Worm (Caenorhabditis elegans) whole organism, mixed stage, embryonic: ENCODE results near the gene Y53G8B.2.

ENCODE experiments used
- M03D4.4 ChIP-seq: sonication (generic microtip); optimal IDR thresholded peaks from 2 replicates; lab custom pipeline; 2017; ENCODE audit warnings: mild to moderate bottlenecking, missing genetic modification characterization, missing compliant biosample characterization
- blmp-1 ChIP-seq: fragments of 150-350 bp; optimal IDR thresholded peaks from 2 replicates; lab custom pipeline; 2014; ENCODE audit warnings: missing biosample characterization, missing genetic modification characterization
- ceh-39 ChIP-seq: fragments of 150-350 bp; optimal IDR thresholded peaks from 2 replicates; lab custom pipeline; 2014; ENCODE audit warnings: missing biosample characterization, missing genetic modification characterization
- ceh-43 ChIP-seq: fragments of 200-800 bp; sonication (Bioruptor generic); optimal IDR thresholded peaks from 2 replicates; lab custom pipeline; 2018; ENCODE audit warnings: mild to moderate bottlenecking, missing genetic modification characterization, moderate library complexity, missing compliant biosample characterization
- ceh-83 ChIP-seq: fragments of 200-800 bp; sonication (Bioruptor generic); optimal IDR thresholded peaks from 2 replicates; lab custom pipeline; 2018; ENCODE audit warnings: mild to moderate bottlenecking, missing genetic modification characterization, missing compliant biosample characterization
- ces-1 ChIP-seq: fragments of 150-350 bp; optimal IDR thresholded peaks from 2 replicates; lab custom pipeline; 2014; ENCODE audit warnings: missing biosample characterization, missing genetic modification reagents, missing genetic modification characterization
- cnd-1 ChIP-seq: fragments of 200-800 bp; sonication (Bioruptor generic); optimal IDR thresholded peaks from 2 replicates; lab custom pipeline; 2018; ENCODE audit warnings: mild to moderate bottlenecking, missing genetic modification characterization, missing compliant biosample characterization
- drap-1 ChIP-seq: fragments of 200-800 bp; sonication (Bioruptor generic); optimal IDR thresholded peaks from 3 replicates; lab custom pipeline; 2018; ENCODE audit warnings: mild to moderate bottlenecking, missing genetic modification characterization, missing compliant biosample characterization
- elt-1 ChIP-seq: sonication (generic microtip); optimal IDR thresholded peaks from 2 replicates; lab custom pipeline; 2017; ENCODE audit warnings: missing genetic modification characterization, mild to moderate bottlenecking, missing compliant biosample characterization, antibody characterized with exemption, moderate library complexity, borderline replicate concordance; ENCODE audit not compliant: insufficient read depth
- hlh-1 ChIP-seq: fragments of 150-350 bp; optimal IDR thresholded peaks from 2 replicates; lab custom pipeline; 2014; ENCODE audit warnings: missing biosample characterization, missing genetic modification reagents, missing genetic modification characterization
- lin-13 ChIP-seq: fragments of 150-350 bp; optimal IDR thresholded peaks from 2 replicates; lab custom pipeline; 2014; ENCODE audit warnings: missing biosample characterization, missing genetic modification characterization
- lin-32 ChIP-seq: fragments of 200-800 bp; sonication (Bioruptor generic); optimal IDR thresholded peaks from 2 replicates; lab custom pipeline; 2018; ENCODE audit warnings: mild to moderate bottlenecking, missing genetic modification characterization, missing compliant biosample characterization
- lsy-2 ChIP-seq: fragments of 150-350 bp; optimal IDR thresholded peaks from 2 replicates; lab custom pipeline; 2014; ENCODE audit warnings: missing biosample characterization, missing genetic modification characterization
- mab-5 ChIP-seq: fragments of 150-350 bp; optimal IDR thresholded peaks from 2 replicates; lab custom pipeline; 2014; ENCODE audit warnings: missing biosample characterization, missing genetic modification characterization
- mep-1 ChIP-seq: fragments of 150-350 bp; optimal IDR thresholded peaks from 2 replicates; lab custom pipeline; 2017; ENCODE audit warnings: missing biosample characterization, missing genetic modification reagents, missing genetic modification characterization, inconsistent platforms
- mls-2 ChIP-seq: sonication (generic microtip); optimal IDR thresholded peaks from 2 replicates; lab custom pipeline; 2016; ENCODE audit warnings: mild to moderate bottlenecking, missing genetic modification characterization, moderate library complexity, missing compliant biosample characterization
- nhr-12 ChIP-seq: fragments of 150-350 bp; optimal IDR thresholded peaks from 2 replicates; lab custom pipeline; 2014; ENCODE audit warnings: missing biosample characterization, missing genetic modification characterization
- nhr-2 ChIP-seq: fragments of 150-350 bp; optimal IDR thresholded peaks from 2 replicates; lab custom pipeline; 2014; ENCODE audit warnings: missing biosample characterization, missing genetic modification characterization
- nhr-28 ChIP-seq: fragments of 150-350 bp; optimal IDR thresholded peaks from 2 replicates; lab custom pipeline; 2014; ENCODE audit warnings: missing biosample characterization, missing genetic modification characterization
- pha-4 ChIP-seq: fragments of 150-350 bp; optimal IDR thresholded peaks from 2 replicates; lab custom pipeline; 2018; ENCODE audit warnings: missing biosample characterization, missing genetic modification reagents, missing genetic modification characterization
- sem-2 ChIP-seq: fragments of 200-800 bp; sonication (Bioruptor generic); optimal IDR thresholded peaks from 2 replicates; lab custom pipeline; 2018; ENCODE audit warnings: mild to moderate bottlenecking, missing genetic modification characterization, missing compliant biosample characterization
- snpc-4 ChIP-seq: fragments of 150-350 bp; optimal IDR thresholded peaks from 2 replicates; lab custom pipeline; 2014; ENCODE audit warnings: missing biosample characterization, missing genetic modification characterization
- sptf-1 ChIP-seq: sonication (generic microtip); optimal IDR thresholded peaks from 2 replicates; lab custom pipeline; 2017; ENCODE audit warnings: mild to moderate bottlenecking, missing genetic modification characterization, moderate library complexity, missing compliant biosample characterization
- unc-120 ChIP-seq: sonication (generic microtip); optimal IDR thresholded peaks from 2 replicates; lab custom pipeline; 2017; ENCODE audit warnings: missing genetic modification characterization, missing compliant biosample characterization; ENCODE audit not compliant: poor library complexity, severe bottlenecking
- unc-39 ChIP-seq: fragments of 150-350 bp; optimal IDR thresholded peaks from 2 replicates; lab custom pipeline; 2014; ENCODE audit warnings: missing biosample characterization, missing genetic modification characterization
- unc-62 ChIP-seq: fragments of 150-350 bp; optimal IDR thresholded peaks from 2 replicates; lab custom pipeline; 2014; ENCODE audit warnings: missing biosample characterization, missing genetic modification reagents, missing genetic modification characterization
- zip-8 ChIP-seq: fragments of 150-350 bp; optimal IDR thresholded peaks from 2 replicates; lab custom pipeline; 2014; ENCODE audit warnings: missing biosample characterization, missing genetic modification characterization
- ztf-11 ChIP-seq: fragments of 150-350 bp; optimal IDR thresholded peaks from 2 replicates; lab custom pipeline; 2014; ENCODE audit warnings: missing biosample characterization, missing genetic modification characterization

Gene Y53G8B.2

ce11 chrIII:3100593-3101270 is 3.0 kb downstream of the Y53G8B.2 start:
- TF ChIP-seq lsy-2 (no peak), ceh-43 (GFP tag; lab: Kevin White, UChicago) (no peak), snpc-4 (no peak), zip-8 (no peak), blmp-1 (tag; lab: Kevin White, UChicago) (no peak), elt-1 (tag; lab: Kevin White, UChicago) (no peak)

ce11 chrIII:3100124-3100523 is 3.6 kb downstream of the Y53G8B.2 start:
- TF ChIP-seq mls-2 (tag; lab: Kevin White, UChicago) (no peak), mab-5 (no peak), drap-1 (GFP tag; lab: Kevin White, UChicago) (no peak), nhr-28 (tag; lab: Kevin White, UChicago) (no peak), M03D4.4 (tag; lab: Kevin White, UChicago) (no peak), zip-8 (no peak), sem-2 (GFP tag; lab: Kevin White, UChicago) (no peak), sptf-1 (tag; lab: Kevin White, UChicago) (no peak), unc-62 (GFP tag; lab: Kevin White, UChicago) (no peak), lin-13 (tag; lab: Kevin White, UChicago) (no peak), ztf-11 (tag; lab: Kevin White, UChicago) (no peak), lin-32 (GFP tag; lab: Kevin White, UChicago) (no peak)

- TF ChIP-seq sptf-1 (tag; lab: Kevin White, UChicago) = no peak
- no peak for TF ChIP-seq ceh-39 (tag; lab: Kevin White, UChicago)
- no peak for TF ChIP-seq nhr-2 (tag; lab: Kevin White, UChicago)
Observed at ce11 chrIII:3099407-3099806, 4.3 kb downstream of the Y53G8B.2 start.

- TF ChIP-seq mls-2 (tag; lab: Kevin White, UChicago) (no peak), ces-1 (GFP tag; lab: Kevin White, UChicago) (peak; percentile 27), nhr-2 (tag; lab: Kevin White, UChicago) (no peak)
Observed at ce11 chrIII:3096091-3096490, 7.7 kb downstream of the Y53G8B.2 start.

- no peak for TF ChIP-seq nhr-12 (tag; lab: Kevin White, UChicago)
- no peak for TF ChIP-seq pha-4 (tag; lab: Kevin White, UChicago)
- no peak for TF ChIP-seq snpc-4
- no peak for TF ChIP-seq unc-120
- peak; percentile 90 for TF ChIP-seq zip-8
Observed at ce11 chrIII:3094694-3095093, 9.1 kb downstream of the Y53G8B.2 start.

- TF ChIP-seq drap-1 (GFP tag; lab: Kevin White, UChicago) (no peak), unc-39 (tag; lab: Kevin White, UChicago) (no peak), snpc-4 (no peak), lin-32 (GFP tag; lab: Kevin White, UChicago) (no peak), sptf-1 (tag; lab: Kevin White, UChicago) (no peak), ceh-83 (GFP tag; lab: Kevin White, UChicago) (no peak), hlh-1 (no peak), lsy-2 (no peak), lin-13 (tag; lab: Kevin White, UChicago) (no peak), nhr-2 (tag; lab: Kevin White, UChicago) (no peak), mls-2 (tag; lab: Kevin White, UChicago) (no peak), ceh-43 (GFP tag; lab: Kevin White, UChicago) (no peak), mep-1 (tag; lab: Kevin White, UChicago) (no peak)
Observed at ce11 chrIII:3091572-3091971, 12.2 kb downstream of the Y53G8B.2 start, which contains the start of gene ccep-135. Gene ccep-135, plus strand, starts transcription at chrIII:3091872.

ce11 chrIII:3086471-3086870 is 17.3 kb downstream of the Y53G8B.2 start, which contains the start of gene sft-1:
Gene sft-1, plus strand, starts transcription at chrIII:3086671.
- TF ChIP-seq lin-32 (GFP tag; lab: Kevin White, UChicago) (peak; percentile 74), cnd-1 (peak; percentile 69), ces-1 (GFP tag; lab: Kevin White, UChicago) (peak; percentile 65), ceh-39 (tag; lab: Kevin White, UChicago) (no peak), hlh-1 (peak; percentile 90), drap-1 (GFP tag; lab: Kevin White, UChicago) (no peak)
- TF ChIP-seq, all 35 proteins: peak for 4
